Worm (Caenorhabditis elegans) whole organism, L3 larva: Measurements from ENCODE around the gene ZK795.3.
A peak's percentile ranks its signal among the peaks of the same experiment; 100 is the strongest.

ENCODE experiments used
- R02D3.7 ChIP-seq: fragments of 150-350 bp; optimal IDR thresholded peaks from 2 replicates; lab custom pipeline; 2014; ENCODE audit warnings: missing biosample characterization, missing genetic modification characterization
- ZK546.5 ChIP-seq: sonication (generic microtip); optimal IDR thresholded peaks from 2 replicates; lab custom pipeline; 2017; ENCODE audit warnings: missing biosample characterization, missing genetic modification characterization
- aly-2 ChIP-seq: fragments of 150-350 bp; optimal IDR thresholded peaks from 2 replicates; lab custom pipeline; 2014; ENCODE audit warnings: missing biosample characterization, missing genetic modification characterization
- ama-1 ChIP-seq: fragments of 150-350 bp; optimal IDR thresholded peaks from 2 replicates; lab custom pipeline; 2018
- ceh-16 ChIP-seq: sonication (generic microtip); optimal IDR thresholded peaks from 2 replicates; lab custom pipeline; 2017; ENCODE audit warnings: missing biosample characterization, missing genetic modification characterization
- ceh-28 ChIP-seq: fragments of 150-350 bp; optimal IDR thresholded peaks from 2 replicates; lab custom pipeline; 2014; ENCODE audit warnings: missing biosample characterization, missing genetic modification reagents, missing genetic modification characterization
- ceh-82 ChIP-seq: fragments of 150-350 bp; optimal IDR thresholded peaks from 2 replicates; lab custom pipeline; 2014; ENCODE audit warnings: missing biosample characterization, missing genetic modification characterization
- ceh-9 ChIP-seq: sonication (generic microtip); optimal IDR thresholded peaks from 2 replicates; lab custom pipeline; 2018; ENCODE audit warnings: missing biosample characterization, missing genetic modification characterization
- daf-12 ChIP-seq: fragments of 150-350 bp; optimal IDR thresholded peaks from 2 replicates; lab custom pipeline; 2014; ENCODE audit warnings: missing biosample characterization, missing genetic modification reagents, missing genetic modification characterization
- elt-1 ChIP-seq: fragments of 150-350 bp; optimal IDR thresholded peaks from 2 replicates; lab custom pipeline; 2014; ENCODE audit warnings: missing biosample characterization, missing genetic modification characterization
- elt-2 ChIP-seq: sonication (generic microtip); optimal IDR thresholded peaks from 2 replicates; lab custom pipeline; 2016; ENCODE audit warnings: missing genetic modification reagents, mild to moderate bottlenecking, missing genetic modification characterization, missing compliant biosample characterization
- elt-3 ChIP-seq, 3 experiments: fragments of 150-350 bp in 1 of 3; sonication (generic microtip) in 2 of 3; optimal IDR thresholded peaks; 2 replicates in 2 of 3; 4 replicates in 1 of 3; lab custom pipeline; 2014 to 2017; ENCODE audit warnings: missing biosample characterization in 3 of 3, missing genetic modification characterization in 3 of 3
- fkh-10 ChIP-seq: sonication (generic microtip); optimal IDR thresholded peaks from 2 replicates; lab custom pipeline; 2017; ENCODE audit warnings: missing biosample characterization, missing genetic modification reagents, missing genetic modification characterization
- fkh-2 ChIP-seq: fragments of 150-350 bp; optimal IDR thresholded peaks from 2 replicates; lab custom pipeline; 2014; ENCODE audit warnings: missing biosample characterization, missing genetic modification reagents, missing genetic modification characterization
- fos-1 ChIP-seq: fragments of 150-350 bp; optimal IDR thresholded peaks from 2 replicates; lab custom pipeline; 2014; ENCODE audit warnings: missing biosample characterization, missing genetic modification characterization
- hmg-11 ChIP-seq: sonication (generic microtip); optimal IDR thresholded peaks from 2 replicates; lab custom pipeline; 2016; ENCODE audit warnings: missing genetic modification characterization, missing compliant biosample characterization
- jun-1 ChIP-seq: fragments of 150-350 bp; optimal IDR thresholded peaks from 2 replicates; lab custom pipeline; 2014; ENCODE audit warnings: missing biosample characterization, missing genetic modification reagents, missing genetic modification characterization
- lin-15B ChIP-seq: fragments of 150-350 bp; optimal IDR thresholded peaks from 2 replicates; lab custom pipeline; 2014; ENCODE audit warnings: missing biosample characterization, missing genetic modification characterization
- lin-39 ChIP-seq: fragments of 150-350 bp; optimal IDR thresholded peaks from 2 replicates; lab custom pipeline; 2018; ENCODE audit warnings: missing biosample characterization, missing genetic modification reagents, missing genetic modification characterization
- lsy-12 ChIP-seq: sonication (generic microtip); optimal IDR thresholded peaks from 2 replicates; lab custom pipeline; 2016; ENCODE audit warnings: mild to moderate bottlenecking, missing genetic modification characterization, missing compliant biosample characterization
- mdl-1 ChIP-seq: fragments of 150-350 bp; optimal IDR thresholded peaks from 2 replicates; lab custom pipeline; 2014; ENCODE audit warnings: missing biosample characterization, missing genetic modification characterization
- mml-1 ChIP-seq: fragments of 150-350 bp; sonication (generic microtip); optimal IDR thresholded peaks from 3 replicates; lab custom pipeline; 2014; ENCODE audit warnings: missing biosample characterization, missing genetic modification characterization
- nhr-11 ChIP-seq: fragments of 150-350 bp; optimal IDR thresholded peaks from 2 replicates; lab custom pipeline; 2014; ENCODE audit warnings: missing biosample characterization, missing genetic modification characterization
- nhr-12 ChIP-seq: fragments of 150-350 bp; optimal IDR thresholded peaks from 2 replicates; lab custom pipeline; 2014; ENCODE audit warnings: missing biosample characterization, missing genetic modification characterization
- nhr-23 ChIP-seq: fragments of 150-350 bp; optimal IDR thresholded peaks from 2 replicates; lab custom pipeline; 2014; ENCODE audit warnings: missing biosample characterization, missing genetic modification reagents, missing genetic modification characterization
- nhr-237 ChIP-seq: fragments of 150-350 bp; optimal IDR thresholded peaks from 2 replicates; lab custom pipeline; 2014; ENCODE audit warnings: missing biosample characterization, missing genetic modification characterization
- nhr-25 ChIP-seq: sonication (generic microtip); optimal IDR thresholded peaks from 2 replicates; lab custom pipeline; 2017; ENCODE audit warnings: missing biosample characterization, missing genetic modification characterization
- nhr-28 ChIP-seq: fragments of 150-350 bp; optimal IDR thresholded peaks from 2 replicates; lab custom pipeline; 2014; ENCODE audit warnings: missing biosample characterization, missing genetic modification characterization
- nhr-43 ChIP-seq: sonication (generic microtip); optimal IDR thresholded peaks from 2 replicates; lab custom pipeline; 2016; ENCODE audit warnings: mild to moderate bottlenecking, missing genetic modification characterization, missing compliant biosample characterization; ENCODE audit not compliant: poor library complexity, severe bottlenecking
- nhr-67 ChIP-seq: fragments of 150-350 bp; optimal IDR thresholded peaks from 2 replicates; lab custom pipeline; 2014; ENCODE audit warnings: missing biosample characterization, missing genetic modification characterization
- nhr-76 ChIP-seq: fragments of 150-350 bp; sonication (generic microtip); optimal IDR thresholded peaks from 5 replicates; lab custom pipeline; 2014; ENCODE audit warnings: missing biosample characterization, missing genetic modification characterization
- pha-4 ChIP-seq: fragments of 150-350 bp; optimal IDR thresholded peaks from 2 replicates; lab custom pipeline; 2014; ENCODE audit warnings: missing biosample characterization, missing genetic modification reagents, missing genetic modification characterization
- pqm-1 ChIP-seq: fragments of 150-350 bp; optimal IDR thresholded peaks from 2 replicates; lab custom pipeline; 2017; ENCODE audit warnings: missing biosample characterization, missing genetic modification characterization, inconsistent platforms
- sea-2 ChIP-seq: fragments of 150-350 bp; sonication (generic microtip); optimal IDR thresholded peaks from 4 replicates; lab custom pipeline; 2014; ENCODE audit warnings: missing biosample characterization, missing genetic modification reagents, missing genetic modification characterization
- skn-1 ChIP-seq: fragments of 150-350 bp; optimal IDR thresholded peaks from 2 replicates; lab custom pipeline; 2014; ENCODE audit warnings: missing biosample characterization, missing genetic modification characterization
- snpc-4 ChIP-seq: fragments of 150-350 bp; optimal IDR thresholded peaks from 2 replicates; lab custom pipeline; 2014; ENCODE audit warnings: missing biosample characterization, missing genetic modification characterization
- unc-39 ChIP-seq: sonication (generic microtip); optimal IDR thresholded peaks from 4 replicates; lab custom pipeline; 2017; ENCODE audit warnings: missing biosample characterization, missing genetic modification characterization
- unc-62 ChIP-seq: fragments of 150-350 bp; sonication (generic microtip); optimal IDR thresholded peaks from 4 replicates; lab custom pipeline; 2014; ENCODE audit warnings: missing biosample characterization, missing genetic modification reagents, missing genetic modification characterization
- zag-1 ChIP-seq: fragments of 150-350 bp; optimal IDR thresholded peaks from 2 replicates; lab custom pipeline; 2014; ENCODE audit warnings: missing biosample characterization, missing genetic modification characterization
- ztf-11 ChIP-seq: fragments of 150-350 bp; optimal IDR thresholded peaks from 2 replicates; lab custom pipeline; 2014; ENCODE audit warnings: missing biosample characterization, missing genetic modification characterization
- ztf-4 ChIP-seq: fragments of 150-350 bp; optimal IDR thresholded peaks from 2 replicates; lab custom pipeline; 2014; ENCODE audit warnings: missing biosample characterization, missing genetic modification characterization

The ZK795.3 gene

ce11 chrIV:12527217-12527616 is 31.9 kb upstream of the ZK795.3 start, which contains the start of gene F53B2.8:
F53B2.8 (minus strand) TSS chrIV:12527396.
- peak; percentile 41 for TF ChIP-seq skn-1 (tag; lab: Kevin White, UChicago)
- peak; percentile 92 for TF ChIP-seq elt-2 (tag; lab: Kevin White, UChicago)
- TF ChIP-seq daf-12 (tag; lab: Kevin White, UChicago) = no peak
- TF ChIP-seq ztf-4 = no peak
- no peak for TF ChIP-seq lin-39 (tag; lab: Kevin White, UChicago)
- TF ChIP-seq unc-39 = no peak
- TF ChIP-seq pqm-1 (tag; lab: Kevin White, UChicago) = peak; percentile 71
- peak; percentile 86 for TF ChIP-seq pha-4 (tag; lab: Kevin White, UChicago)
- TF ChIP-seq jun-1 = peak; percentile 78
- peak; percentile 0 for TF ChIP-seq snpc-4 (tag; lab: Kevin White, UChicago)
- TF ChIP-seq ztf-11 (tag; lab: Kevin White, UChicago) = no peak
- TF ChIP-seq R02D3.7 = no peak
- no peak for TF ChIP-seq lsy-12 (tag; lab: Kevin White, UChicago)

ce11 chrIV:12531047-12531446 is 28.1 kb upstream of the ZK795.3 start, which contains the start of gene F53B2.5:
F53B2.5 (minus strand) TSS chrIV:12531147.
- TF ChIP-seq pha-4 (tag; lab: Kevin White, UChicago) = no peak
- TF ChIP-seq zag-1 = no peak
- TF ChIP-seq elt-3 (tag; optimal IDR thresholded peaks at IDR 0.05; lab: Kevin White, UChicago) = no peak
- TF ChIP-seq ZK546.5 (tag; lab: Kevin White, UChicago) = no peak
- no peak for TF ChIP-seq ztf-11 (tag; lab: Kevin White, UChicago)
- no peak for TF ChIP-seq lin-15B
- TF ChIP-seq nhr-67 (tag; lab: Kevin White, UChicago) = no peak
- no peak for TF ChIP-seq nhr-25 (tag; lab: Kevin White, UChicago)
- TF ChIP-seq fkh-10 (GFP tag; lab: Kevin White, UChicago) = no peak
- TF ChIP-seq pqm-1 (tag; lab: Kevin White, UChicago) = no peak
- TF ChIP-seq elt-1 (tag; lab: Kevin White, UChicago) = no peak
- no peak for TF ChIP-seq nhr-76
- no peak for TF ChIP-seq ama-1 (lab: Kevin White, UChicago)
- TF ChIP-seq nhr-11 (tag; lab: Kevin White, UChicago) = no peak
- no peak for TF ChIP-seq lin-39 (tag; lab: Kevin White, UChicago)

ce11 chrIV:12531464-12531863 is 27.7 kb upstream of the ZK795.3 start:
- peak; percentile 33 for TF ChIP-seq nhr-23 (tag; lab: Kevin White, UChicago)
- no peak for TF ChIP-seq aly-2 (tag; lab: Kevin White, UChicago)
- TF ChIP-seq nhr-25 (tag; lab: Kevin White, UChicago) = peak; percentile 73
- TF ChIP-seq elt-1 (tag; lab: Kevin White, UChicago) = peak; percentile 89

ce11 chrIV:12536358-12536757 is 22.8 kb upstream of the ZK795.3 start:
- TF ChIP-seq fkh-10 (GFP tag; lab: Kevin White, UChicago) = no peak
- no peak for TF ChIP-seq snpc-4 (tag; lab: Kevin White, UChicago)
- no peak for TF ChIP-seq elt-1 (tag; lab: Kevin White, UChicago)
- no peak for TF ChIP-seq nhr-237 (tag; lab: Kevin White, UChicago)
- no peak for TF ChIP-seq lin-39 (tag; lab: Kevin White, UChicago)
- TF ChIP-seq unc-39 = no peak
- no peak for TF ChIP-seq hmg-11
- no peak for TF ChIP-seq elt-2 (tag; lab: Kevin White, UChicago)
- no peak for TF ChIP-seq fos-1 (tag; lab: Kevin White, UChicago)
- TF ChIP-seq lsy-12 (tag; lab: Kevin White, UChicago) = no peak
- no peak for TF ChIP-seq nhr-28 (tag; lab: Kevin White, UChicago)
- TF ChIP-seq ceh-9 = no peak
- no peak for TF ChIP-seq ama-1 (lab: Kevin White, UChicago)
- TF ChIP-seq nhr-43 (tag; lab: Kevin White, UChicago) = no peak
- TF ChIP-seq pha-4 (tag; lab: Kevin White, UChicago) = no peak
- TF ChIP-seq unc-62 (GFP tag; lab: Kevin White, UChicago) = no peak
- no peak for TF ChIP-seq ceh-82 (tag; lab: Kevin White, UChicago)
- no peak for TF ChIP-seq mml-1 (tag; lab: Kevin White, UChicago)
- TF ChIP-seq, all 47 proteins: peak for 0

DNA sequence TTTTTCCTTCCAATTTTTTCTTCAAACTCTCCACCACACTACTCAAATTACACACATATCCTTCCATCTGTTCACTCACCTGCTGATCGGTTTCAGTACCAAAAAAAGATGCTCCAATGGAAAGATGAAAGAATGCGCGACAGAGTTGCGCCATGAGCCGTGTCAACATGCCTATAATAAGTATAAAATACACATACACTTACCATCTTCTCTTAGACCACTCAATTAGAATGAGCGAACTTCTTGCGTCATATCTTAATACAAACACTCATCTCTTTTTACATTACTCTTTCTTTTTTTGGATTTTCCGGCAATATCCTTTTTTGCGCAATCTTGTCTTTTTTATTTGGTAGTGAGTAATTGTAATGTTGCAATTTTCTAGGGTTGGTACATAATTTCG is 21.5 kb upstream of the ZK795.3 start:
- TF ChIP-seq fkh-10 (GFP tag; lab: Kevin White, UChicago) (no peak), elt-2 (tag; lab: Kevin White, UChicago) (no peak), snpc-4 (tag; lab: Kevin White, UChicago) (no peak), fos-1 (tag; lab: Kevin White, UChicago) (no peak), nhr-43 (tag; lab: Kevin White, UChicago) (no peak), jun-1 (no peak), nhr-11 (tag; lab: Kevin White, UChicago) (no peak), pha-4 (tag; lab: Kevin White, UChicago) (no peak), elt-3 (tag; optimal IDR thresholded peaks at IDR 0.05; lab: Kevin White, UChicago) (no peak), ama-1 (lab: Kevin White, UChicago) (no peak), lsy-12 (tag; lab: Kevin White, UChicago) (no peak), sea-2 (GFP tag; lab: Kevin White, UChicago) (no peak), unc-39 (no peak), nhr-76 (no peak), nhr-12 (tag; lab: Kevin White, UChicago) (no peak), ceh-28 (no peak), fkh-2 (tag; lab: Kevin White, UChicago) (no peak), mdl-1 (tag; lab: Kevin White, UChicago) (no peak), ceh-16 (tag; lab: Kevin White, UChicago) (no peak)
